Worm (Caenorhabditis elegans) whole organism, late embryonic: ENCODE data around the gene lgc-38.

Experiments
- C38D4.7 ChIP-seq: fragments of 200-800 bp; sonication (Bioruptor generic); optimal IDR thresholded peaks from 2 replicates; lab custom pipeline; 2018; ENCODE audit warnings: mild to moderate bottlenecking, missing genetic modification characterization, moderate library complexity, missing compliant biosample characterization
- K02D7.2 ChIP-seq: sonication (generic microtip); optimal IDR thresholded peaks from 2 replicates; lab custom pipeline; 2017; ENCODE audit warnings: mild to moderate bottlenecking, missing genetic modification characterization, missing compliant biosample characterization
- Y22D7AL.16 ChIP-seq: sonication (generic microtip); optimal IDR thresholded peaks from 2 replicates; lab custom pipeline; 2016; ENCODE audit warnings: missing genetic modification characterization, missing compliant biosample characterization
- ahr-1 ChIP-seq: sonication (generic microtip); optimal IDR thresholded peaks from 2 replicates; lab custom pipeline; 2016; ENCODE audit warnings: missing genetic modification characterization, missing compliant biosample characterization
- ama-1 ChIP-seq: fragments of 150-350 bp; optimal IDR thresholded peaks from 2 replicates; lab custom pipeline; 2014
- ceh-14 ChIP-seq: sonication (generic microtip); optimal IDR thresholded peaks from 2 replicates; lab custom pipeline; 2016; ENCODE audit warnings: missing genotype, missing genetic modification characterization, missing compliant biosample characterization
- ceh-22 ChIP-seq: sonication (generic microtip); optimal IDR thresholded peaks from 2 replicates; lab custom pipeline; 2017; ENCODE audit warnings: missing biosample characterization, missing genetic modification characterization
- ceh-24 ChIP-seq: sonication (generic microtip); optimal IDR thresholded peaks from 2 replicates; lab custom pipeline; 2016; ENCODE audit warnings: mild to moderate bottlenecking, missing genetic modification characterization, missing compliant biosample characterization
- ceh-31 ChIP-seq: sonication (generic microtip); optimal IDR thresholded peaks from 2 replicates; lab custom pipeline; 2016; ENCODE audit warnings: missing genetic modification characterization, missing compliant biosample characterization
- ceh-34 ChIP-seq: sonication (generic microtip); optimal IDR thresholded peaks from 2 replicates; lab custom pipeline; 2016; ENCODE audit warnings: mild to moderate bottlenecking, missing genetic modification characterization, missing compliant biosample characterization
- ceh-45 ChIP-seq: fragments of 200-800 bp; sonication (Bioruptor generic); IDR thresholded peaks from 2 replicates; pipeline ENCODE4 v1.3.6; 2022; ENCODE audit warnings: missing genetic modification reagents, missing genetic modification characterization, missing compliant biosample characterization
- ceh-48 ChIP-seq: sonication (generic microtip); optimal IDR thresholded peaks from 2 replicates; lab custom pipeline; 2016; ENCODE audit warnings: missing genetic modification characterization, inconsistent platforms, missing compliant biosample characterization
- ceh-6 ChIP-seq: fragments of 200-800 bp; sonication (Bioruptor generic); optimal IDR thresholded peaks from 2 replicates; lab custom pipeline; 2018; ENCODE audit warnings: mild to moderate bottlenecking, missing genetic modification characterization, missing compliant biosample characterization
- ceh-9 ChIP-seq: sonication (generic microtip); optimal IDR thresholded peaks from 2 replicates; lab custom pipeline; 2016; ENCODE audit warnings: mild to moderate bottlenecking, missing genetic modification characterization, inconsistent platforms, missing compliant biosample characterization
- che-1 ChIP-seq: sonication (generic microtip); optimal IDR thresholded peaks from 2 replicates; lab custom pipeline; 2016; ENCODE audit warnings: mild to moderate bottlenecking, missing genetic modification characterization, missing compliant biosample characterization
- dmd-4 ChIP-seq: sonication (generic microtip); optimal IDR thresholded peaks from 2 replicates; lab custom pipeline; 2016; ENCODE audit warnings: borderline replicate concordance, missing genetic modification characterization, missing compliant biosample characterization
- dve-1 ChIP-seq: sonication (generic microtip); optimal IDR thresholded peaks from 2 replicates; lab custom pipeline; 2017; ENCODE audit warnings: antibody characterized with exemption, mild to moderate bottlenecking, missing genetic modification characterization, missing compliant biosample characterization
- elt-4 ChIP-seq: sonication (generic microtip); optimal IDR thresholded peaks from 2 replicates; lab custom pipeline; 2016; ENCODE audit warnings: missing genetic modification characterization, missing compliant biosample characterization
- ets-4 ChIP-seq: sonication (generic microtip); optimal IDR thresholded peaks from 2 replicates; lab custom pipeline; 2016; ENCODE audit warnings: missing genetic modification characterization, missing compliant biosample characterization
- eyg-1 ChIP-seq: sonication (generic microtip); optimal IDR thresholded peaks from 2 replicates; lab custom pipeline; 2016; ENCODE audit warnings: missing genotype, missing genetic modification characterization, missing compliant biosample characterization
- fkh-6 ChIP-seq: sonication (generic microtip); optimal IDR thresholded peaks from 2 replicates; lab custom pipeline; 2016; ENCODE audit warnings: missing genetic modification characterization, missing compliant biosample characterization
- gmeb-2 ChIP-seq: sonication (generic microtip); optimal IDR thresholded peaks from 2 replicates; lab custom pipeline; 2016; ENCODE audit warnings: missing genetic modification characterization, inconsistent platforms, missing compliant biosample characterization
- hlh-15 ChIP-seq: sonication (generic microtip); optimal IDR thresholded peaks from 2 replicates; lab custom pipeline; 2016; ENCODE audit warnings: missing genetic modification characterization, missing compliant biosample characterization
- hlh-6 ChIP-seq: sonication (generic microtip); optimal IDR thresholded peaks from 2 replicates; lab custom pipeline; 2016; ENCODE audit warnings: missing genotype, missing genetic modification characterization, missing compliant biosample characterization
- lin-11 ChIP-seq: fragments of 200-800 bp; sonication (Bioruptor generic); optimal IDR thresholded peaks from 2 replicates; lab custom pipeline; 2018; ENCODE audit warnings: mild to moderate bottlenecking, missing genetic modification characterization, missing compliant biosample characterization
- mec-3 ChIP-seq: sonication (generic microtip); optimal IDR thresholded peaks from 2 replicates; lab custom pipeline; 2016; ENCODE audit warnings: borderline replicate concordance, missing genetic modification characterization, missing compliant biosample characterization
- nfya-1 ChIP-seq: sonication (generic microtip); optimal IDR thresholded peaks from 2 replicates; lab custom pipeline; 2017; ENCODE audit warnings: missing genetic modification characterization, mild to moderate bottlenecking, missing compliant biosample characterization, antibody characterized with exemption, moderate library complexity
- nhr-11 ChIP-seq: fragments of 150-350 bp; optimal IDR thresholded peaks from 2 replicates; lab custom pipeline; 2014; ENCODE audit warnings: missing biosample characterization, missing genetic modification characterization
- nhr-232 ChIP-seq: sonication (generic microtip); optimal IDR thresholded peaks from 2 replicates; lab custom pipeline; 2016; ENCODE audit warnings: missing genetic modification characterization, missing compliant biosample characterization
- npax-4 ChIP-seq: sonication (generic microtip); optimal IDR thresholded peaks from 2 replicates; lab custom pipeline; 2016; ENCODE audit warnings: missing genetic modification characterization, missing compliant biosample characterization
- pat-9 ChIP-seq: fragments of 200-800 bp; sonication (Bioruptor generic); optimal IDR thresholded peaks from 2 replicates; lab custom pipeline; 2018; ENCODE audit warnings: mild to moderate bottlenecking, missing genetic modification characterization, moderate library complexity, missing compliant biosample characterization
- pax-1 ChIP-seq: fragments of 150-350 bp; optimal IDR thresholded peaks from 2 replicates; lab custom pipeline; 2014; ENCODE audit warnings: missing biosample characterization, missing genetic modification characterization
- pha-2 ChIP-seq: sonication (generic microtip); optimal IDR thresholded peaks from 2 replicates; lab custom pipeline; 2017; ENCODE audit warnings: mild to moderate bottlenecking, missing genetic modification characterization, missing compliant biosample characterization
- pha-4 ChIP-seq: fragments of 150-350 bp; optimal IDR thresholded peaks from 2 replicates; lab custom pipeline; 2018; ENCODE audit warnings: missing biosample characterization, missing genetic modification reagents, missing genetic modification characterization
- pros-1 ChIP-seq: fragments of 150-350 bp; optimal IDR thresholded peaks from 2 replicates; lab custom pipeline; 2014; ENCODE audit warnings: missing biosample characterization, missing genetic modification reagents, missing genetic modification characterization
- ref-2 ChIP-seq: sonication (generic microtip); optimal IDR thresholded peaks from 2 replicates; lab custom pipeline; 2016; ENCODE audit warnings: missing genetic modification characterization, missing compliant biosample characterization
- sdc-2 ChIP-seq: sonication (generic microtip); optimal IDR thresholded peaks from 2 replicates; lab custom pipeline; 2016; ENCODE audit warnings: missing genotype, missing genetic modification characterization, missing compliant biosample characterization
- tbx-2 ChIP-seq: sonication (generic microtip); optimal IDR thresholded peaks from 2 replicates; lab custom pipeline; 2016; ENCODE audit warnings: missing genetic modification characterization, missing compliant biosample characterization
- unc-42 ChIP-seq: sonication (generic microtip); optimal IDR thresholded peaks from 2 replicates; lab custom pipeline; 2016; ENCODE audit warnings: missing genotype, missing genetic modification characterization, missing compliant biosample characterization
- unc-55 ChIP-seq: sonication (generic microtip); optimal IDR thresholded peaks from 2 replicates; lab custom pipeline; 2017; ENCODE audit warnings: missing biosample characterization, missing genetic modification reagents, missing genetic modification characterization
- ztf-16 ChIP-seq: sonication (generic microtip); optimal IDR thresholded peaks from 2 replicates; lab custom pipeline; 2017; ENCODE audit warnings: missing genetic modification characterization, missing compliant biosample characterization

The lgc-38 gene

ce11 chrIII:7020500-7020899 is 11.6 kb downstream of the lgc-38 start, which contains the start of gene col-8:
Gene col-8, minus strand, starts transcription at chrIII:7020600.
- TF ChIP-seq hlh-6 (tag; lab: Kevin White, UChicago) (no peak), ceh-22 (tag; lab: Kevin White, UChicago) (no peak), mec-3 (tag; lab: Kevin White, UChicago) (no peak), ceh-34 (tag; lab: Kevin White, UChicago) (no peak), eyg-1 (tag; lab: Kevin White, UChicago) (no peak), ets-4 (tag; lab: Kevin White, UChicago) (no peak), hlh-15 (tag; lab: Kevin White, UChicago) (no peak), ceh-31 (tag; lab: Kevin White, UChicago) (no peak), ceh-24 (tag; lab: Kevin White, UChicago) (no peak), ceh-9 (tag; lab: Kevin White, UChicago) (no peak), ceh-45 (GFP tag; lab: Robert Waterston, UW) (no peak), pha-2 (no peak), ceh-14 (no peak)

ce11 chrIII:7021156-7021637 is 12.3 kb downstream of the lgc-38 start, which contains the start of gene rfl-1:
Gene rfl-1, plus strand, starts transcription at chrIII:7021206.
- TF ChIP-seq ceh-22 (tag; lab: Kevin White, UChicago): no peak
- no peak for TF ChIP-seq ceh-9 (tag; lab: Kevin White, UChicago)
- no peak for TF ChIP-seq pha-2
- TF ChIP-seq dmd-4 (tag; lab: Kevin White, UChicago): no peak
- no peak for TF ChIP-seq sdc-2 (tag; lab: Kevin White, UChicago)
- no peak for TF ChIP-seq pha-4 (tag; lab: Kevin White, UChicago)
- TF ChIP-seq unc-42 (tag; lab: Kevin White, UChicago): peak; percentile 85
- TF ChIP-seq ceh-48 (tag; lab: Kevin White, UChicago): peak; percentile 6
- no peak for TF ChIP-seq unc-55 (GFP tag; lab: Kevin White, UChicago)
- peak; percentile 37 for TF ChIP-seq nfya-1 (tag; lab: Kevin White, UChicago)

- TF ChIP-seq pat-9 (tag; lab: Kevin White, UChicago) (no peak), pros-1 (tag; lab: Kevin White, UChicago) (no peak), tbx-2 (no peak), nfya-1 (tag; lab: Kevin White, UChicago) (no peak), hlh-15 (tag; lab: Kevin White, UChicago) (no peak), nhr-11 (tag; lab: Kevin White, UChicago) (no peak), mec-3 (tag; lab: Kevin White, UChicago) (no peak)
Measured at ce11 chrIII:7025839-7026238, 16.9 kb downstream of the lgc-38 start.

DNA sequence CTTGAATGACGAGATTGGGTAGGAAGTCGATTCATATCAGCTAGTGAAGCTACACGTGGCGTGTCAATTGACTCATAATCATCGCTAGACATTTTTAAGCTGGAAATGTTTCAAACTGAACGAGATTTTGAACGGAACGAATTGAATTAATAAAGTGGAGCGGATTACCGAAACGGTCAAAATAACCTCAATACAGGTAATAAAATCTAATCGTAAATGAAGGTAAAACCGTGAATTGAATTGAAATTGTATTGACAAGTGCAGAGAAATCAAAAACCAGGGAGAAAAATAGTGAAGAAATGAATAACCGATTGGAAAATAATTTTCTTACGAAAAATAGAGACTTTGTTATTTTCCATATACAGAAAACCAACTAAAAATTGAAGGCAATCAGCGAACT is 20.2 kb downstream of the lgc-38 start, which contains the start of gene cyk-1:
TSS of gene cyk-1 (minus strand) at position 101 of the 400 bp plus-strand sequence.
- TF ChIP-seq nhr-232 (no peak), ama-1 (lab: Kevin White, UChicago) (no peak), unc-42 (tag; lab: Kevin White, UChicago) (no peak), K02D7.2 (tag; lab: Kevin White, UChicago) (no peak), ceh-45 (GFP tag; lab: Robert Waterston, UW) (no peak), ceh-9 (tag; lab: Kevin White, UChicago) (no peak), dve-1 (tag; lab: Kevin White, UChicago) (no peak), npax-4 (tag; lab: Kevin White, UChicago) (no peak), mec-3 (tag; lab: Kevin White, UChicago) (no peak), elt-4 (tag; lab: Kevin White, UChicago) (no peak), sdc-2 (tag; lab: Kevin White, UChicago) (no peak), pax-1 (tag; lab: Kevin White, UChicago) (no peak)

- TF ChIP-seq che-1 (tag; lab: Kevin White, UChicago) (peak; percentile 41), fkh-6 (tag; lab: Kevin White, UChicago) (no peak), ref-2 (tag; lab: Kevin White, UChicago) (peak; percentile 12), gmeb-2 (tag; lab: Kevin White, UChicago) (peak; percentile 50), pat-9 (tag; lab: Kevin White, UChicago) (peak; percentile 33), pax-1 (tag; lab: Kevin White, UChicago) (no peak), Y22D7AL.16 (tag; lab: Kevin White, UChicago) (peak; percentile 23), ahr-1 (peak; percentile 17), nfya-1 (tag; lab: Kevin White, UChicago) (peak; percentile 38), C38D4.7 (GFP tag; lab: Kevin White, UChicago) (peak; percentile 49), ceh-6 (GFP tag; lab: Kevin White, UChicago) (peak; percentile 55), nhr-232 (peak; percentile 35), lin-11 (tag; lab: Kevin White, UChicago) (peak; percentile 42), ztf-16 (tag; lab: Kevin White, UChicago) (peak; percentile 24), hlh-6 (tag; lab: Kevin White, UChicago) (peak; percentile 75)
Measured at ce11 chrIII:7030044-7030804, 21.3 kb downstream of the lgc-38 start.
